Worm (Caenorhabditis elegans) whole organism, L4/young adult: ENCODE data around the gene F45D3.4.

Source experiments
- W03F9.2 ChIP-seq: fragments of 150-350 bp; optimal IDR thresholded peaks from 2 replicates; lab custom pipeline; 2014; ENCODE audit warnings: missing biosample characterization, missing genetic modification characterization
- dao-5 ChIP-seq: sonication (generic microtip); optimal IDR thresholded peaks from 2 replicates; lab custom pipeline; 2016; ENCODE audit warnings: missing genotype, missing genetic modification characterization, moderate library complexity, missing compliant biosample characterization
- him-1 ChIP-seq: sonication (generic microtip); optimal IDR thresholded peaks from 2 replicates; lab custom pipeline; 2016; ENCODE audit warnings: missing genotype, missing genetic modification reagents, missing genetic modification characterization, missing compliant biosample characterization

ce11 chrV:12570271-12570670 is 17.3 kb upstream of the F45D3.4 start:
- no peak for TF ChIP-seq W03F9.2 (tag; lab: Kevin White, UChicago)
- TF ChIP-seq him-1 (tag; lab: Kevin White, UChicago), result no peak
- no peak for TF ChIP-seq dao-5 (tag; lab: Kevin White, UChicago)
